Fruit fly (Drosophila melanogaster) whole organism, wandering third instar larva: ENCODE data around the gene CG31515.

Experiments used
- CG9705 ChIP-seq: fragments of 200-800 bp; sonication (Bioruptor generic); optimal IDR thresholded peaks from 2 replicates; lab custom pipeline; 2018; ENCODE audit warnings: missing biosample characterization, mild to moderate bottlenecking, missing genetic modification characterization
- CrebA ChIP-seq: fragments of 200-800 bp; sonication (Bioruptor generic); optimal IDR thresholded peaks from 2 replicates; lab custom pipeline; 2016; ENCODE audit warnings: missing biosample characterization, mild to moderate bottlenecking, missing genetic modification characterization, borderline replicate concordance
- Dfd ChIP-seq: fragments of >200 bp; optimal IDR thresholded peaks from 2 replicates; lab custom pipeline; 2017; ENCODE audit warnings: missing biosample characterization, missing genetic modification characterization
- Dif ChIP-seq: fragments of 200-275, 200-300 bp; sonication (Bioruptor generic); optimal IDR thresholded peaks from 2 replicates; lab custom pipeline; 2018; ENCODE audit warnings: missing biosample characterization, missing genetic modification characterization; ENCODE audit not compliant: partially characterized antibody
- GATAd ChIP-seq: sonication (Bioruptor generic); optimal IDR thresholded peaks from 2 replicates; lab custom pipeline; 2016; ENCODE audit warnings: missing biosample characterization, missing genetic modification characterization
- HLH106 ChIP-seq: fragments of 200-800 bp; optimal IDR thresholded peaks from 3 replicates; lab custom pipeline; 2019; ENCODE audit warnings: missing biosample characterization, mild to moderate bottlenecking, missing genetic modification characterization, moderate library complexity
- Hnf4 ChIP-seq: fragments of 200-800 bp; sonication (Bioruptor generic); optimal IDR thresholded peaks from 2 replicates; lab custom pipeline; 2016; ENCODE audit warnings: missing biosample characterization, mild to moderate bottlenecking, missing genetic modification characterization
- Hr78 ChIP-seq: fragments of >200 bp; optimal IDR thresholded peaks from 2 replicates; lab custom pipeline; 2017; ENCODE audit warnings: missing biosample characterization, missing genetic modification characterization
- Hr83 ChIP-seq: fragments of 200-300 bp; sonication (Bioruptor generic); optimal IDR thresholded peaks from 2 replicates; lab custom pipeline; 2016; ENCODE audit warnings: missing biosample characterization, mild to moderate bottlenecking, missing genetic modification characterization, moderate library complexity; ENCODE audit not compliant: poor library complexity, severe bottlenecking
- Jra ChIP-seq: sonication (Bioruptor generic); optimal IDR thresholded peaks from 2 replicates; lab custom pipeline; 2016; ENCODE audit warnings: missing biosample characterization, missing genetic modification characterization
- Mio ChIP-seq: sonication (Bioruptor generic); optimal IDR thresholded peaks from 2 replicates; lab custom pipeline; 2016; ENCODE audit warnings: missing biosample characterization, missing genetic modification characterization
- Myc ChIP-seq: fragments of >200 bp; optimal IDR thresholded peaks from 2 replicates; lab custom pipeline; 2017
- Rel ChIP-seq, 2 experiments: fragments of 200-800 bp; sonication (Bioruptor generic) in 1 of 2; optimal IDR thresholded peaks; 2 replicates in 1 of 2; 3 replicates in 1 of 2; lab custom pipeline; 2016 to 2019; ENCODE audit warnings: mild to moderate bottlenecking in 2 of 2, missing biosample characterization in 2 of 2, missing genetic modification characterization in 2 of 2, moderate library complexity in 1 of 2
- Sp1 ChIP-seq: fragments of 200-800 bp; sonication (Bioruptor generic); optimal IDR thresholded peaks from 3 replicates; lab custom pipeline; 2019; ENCODE audit warnings: missing biosample characterization, mild to moderate bottlenecking, missing genetic modification characterization, moderate library complexity
- Vsx2 ChIP-seq: fragments of 200-300, 225-300 bp; sonication (Bioruptor generic); optimal IDR thresholded peaks from 2 replicates; lab custom pipeline; 2018; ENCODE audit warnings: missing biosample characterization, missing genetic modification characterization; ENCODE audit not compliant: partially characterized antibody
- br ChIP-seq: fragments of 200-800 bp; sonication (Bioruptor generic); optimal IDR thresholded peaks from 2 replicates; lab custom pipeline; 2016; ENCODE audit warnings: missing biosample characterization, missing genetic modification characterization
- brk ChIP-seq: fragments of 200-800 bp; sonication (Bioruptor generic); optimal IDR thresholded peaks from 2 replicates; lab custom pipeline; 2016; ENCODE audit warnings: missing biosample characterization, mild to moderate bottlenecking, missing genetic modification characterization
- dl ChIP-seq, 2 experiments: fragments of 175-275, 200-275 bp in 1 of 2; fragments of 200-275 bp in 1 of 2; sonication (Bioruptor generic); optimal IDR thresholded peaks; lab custom pipeline; 2018; ENCODE audit warnings: mild to moderate bottlenecking in 2 of 2, missing biosample characterization in 2 of 2, missing genetic modification characterization in 2 of 2, moderate library complexity in 2 of 2; ENCODE audit not compliant: partially characterized antibody in 2 of 2, insufficient read depth in 1 of 2
- dmrt93B ChIP-seq: fragments of 200-800 bp; sonication (Bioruptor generic); optimal IDR thresholded peaks from 2 replicates; lab custom pipeline; 2018; ENCODE audit warnings: missing biosample characterization, mild to moderate bottlenecking, missing genetic modification characterization
- dsf ChIP-seq: sonication (Bioruptor generic); optimal IDR thresholded peaks from 2 replicates; lab custom pipeline; 2016; ENCODE audit warnings: missing biosample characterization, missing genetic modification characterization, borderline replicate concordance
- ey ChIP-seq: fragments of 200-800 bp; sonication (Bioruptor generic); optimal IDR thresholded peaks from 2 replicates; lab custom pipeline; 2016; ENCODE audit warnings: missing biosample characterization, missing genetic modification characterization
- foxo ChIP-seq, 2 experiments: fragments of 200-800 bp; sonication (Bioruptor generic); optimal IDR thresholded peaks; 2 replicates in 1 of 2; 3 replicates in 1 of 2; lab custom pipeline; 2016 to 2017; ENCODE audit warnings: missing biosample characterization in 2 of 2, missing genetic modification characterization in 2 of 2
- fru ChIP-seq: fragments of 200-800 bp; sonication (Bioruptor generic); optimal IDR thresholded peaks from 3 replicates; lab custom pipeline; 2016; ENCODE audit warnings: missing biosample characterization, mild to moderate bottlenecking, missing genetic modification characterization
- h ChIP-seq: fragments of 200-800 bp; sonication (Bioruptor generic); optimal IDR thresholded peaks from 3 replicates; lab custom pipeline; 2016; ENCODE audit warnings: missing biosample characterization, mild to moderate bottlenecking, missing genetic modification characterization
- jim ChIP-seq: fragments of 175-275, 200-325 bp; sonication (Bioruptor generic); optimal IDR thresholded peaks from 2 replicates; lab custom pipeline; 2016; ENCODE audit warnings: missing biosample characterization, mild to moderate bottlenecking, missing genetic modification characterization
- lola ChIP-seq: fragments of >200 bp; optimal IDR thresholded peaks from 2 replicates; lab custom pipeline; 2017; ENCODE audit warnings: missing biosample characterization, missing genetic modification characterization
- pan ChIP-seq: fragments of >200 bp; optimal IDR thresholded peaks from 2 replicates; lab custom pipeline; 2017
- sv ChIP-seq: fragments of 200-800 bp; sonication (Bioruptor generic); optimal IDR thresholded peaks from 3 replicates; lab custom pipeline; 2016; ENCODE audit warnings: missing biosample characterization, missing genetic modification characterization
- tai ChIP-seq: sonication (Bioruptor generic); optimal IDR thresholded peaks from 2 replicates; lab custom pipeline; 2016; ENCODE audit warnings: missing biosample characterization, missing genetic modification characterization
- usp ChIP-seq: fragments of >200 bp; optimal IDR thresholded peaks from 2 replicates; lab custom pipeline; 2017; ENCODE audit warnings: missing biosample characterization, missing genetic modification characterization
- woc ChIP-seq: sonication (Bioruptor generic); optimal IDR thresholded peaks from 2 replicates; lab custom pipeline; 2016; ENCODE audit warnings: missing biosample characterization, mild to moderate bottlenecking, missing genetic modification characterization

CG31515 gene

dm6 chr3R:23403628-23404027 lies 14.9 kb upstream of the CG31515 start, which contains the start of gene CG17380:
Gene CG17380, minus strand, starts transcription at chr3R:23403728.
- TF ChIP-seq HLH106 (no peak), h (no peak), woc (GFP tag; lab: Kevin White, UChicago) (no peak), br (GFP tag; lab: Kevin White, UChicago) (no peak), usp (GFP tag; lab: Kevin White, UChicago) (no peak), Myc (lab: Kevin White, UChicago) (no peak), CG9705 (no peak), GATAd (GFP tag; lab: Kevin White, UChicago) (no peak), dmrt93B (GFP tag; lab: Kevin White, UChicago) (no peak)
- TF ChIP-seq, all 38 proteins: peak for 0

dm6 chr3R:23402508-23402907 lies 13.8 kb upstream of the CG31515 start, which contains the start of gene Ir94d:
Gene Ir94d, plus strand, starts transcription at chr3R:23402808.
- TF ChIP-seq CG9705 (no peak), Jra (GFP tag; lab: Kevin White, UChicago) (no peak), fru (GFP tag; lab: Kevin White, UChicago) (no peak), pan (lab: Kevin White, UChicago) (no peak), jim (GFP tag; lab: Kevin White, UChicago) (no peak), GATAd (GFP tag; lab: Kevin White, UChicago) (no peak), tai (GFP tag; lab: Kevin White, UChicago) (no peak), lola (no peak), Mio (no peak), ey (GFP tag; lab: Kevin White, UChicago) (no peak), Rel (GFP tag; optimal IDR thresholded peaks at IDR 0.05; lab: Kevin White, UChicago) (no peak), Rel (tag; optimal IDR thresholded peaks at IDR 0.05; lab: Kevin White, UChicago) (no peak), br (GFP tag; lab: Kevin White, UChicago) (no peak)

dm6 chr3R:23401519-23401918 lies 12.8 kb upstream of the CG31515 start:
- TF ChIP-seq lola: no peak
- TF ChIP-seq sv (GFP tag; lab: Kevin White, UChicago): no peak
- no peak for TF ChIP-seq Mio
- TF ChIP-seq usp (GFP tag; lab: Kevin White, UChicago): no peak
- TF ChIP-seq Dfd (GFP tag; lab: Kevin White, UChicago): no peak
- TF ChIP-seq Dif: no peak
- no peak for TF ChIP-seq brk (GFP tag; lab: Kevin White, UChicago)
- TF ChIP-seq br (GFP tag; lab: Kevin White, UChicago): no peak
- TF ChIP-seq CrebA (GFP tag; lab: Kevin White, UChicago): no peak
- no peak for TF ChIP-seq dmrt93B (GFP tag; lab: Kevin White, UChicago)
- no peak for TF ChIP-seq pan (lab: Kevin White, UChicago)
- no peak for TF ChIP-seq HLH106
- no peak for TF ChIP-seq dsf (GFP tag; lab: Kevin White, UChicago)
- no peak for TF ChIP-seq h
- TF ChIP-seq Hr78 (GFP tag; lab: Kevin White, UChicago): no peak
- no peak for TF ChIP-seq CG9705
- no peak for TF ChIP-seq foxo (GFP tag; optimal IDR thresholded peaks at IDR 0.05; lab: Kevin White, UChicago)
- TF ChIP-seq Sp1: no peak
- no peak for TF ChIP-seq Vsx2 (GFP tag; lab: Kevin White, UChicago)
- TF ChIP-seq Hnf4: no peak
- TF ChIP-seq, all 38 proteins: peak for 0

- TF ChIP-seq jim (GFP tag; lab: Kevin White, UChicago) (no peak), Rel (GFP tag; optimal IDR thresholded peaks at IDR 0.05; lab: Kevin White, UChicago) (no peak), Rel (tag; optimal IDR thresholded peaks at IDR 0.05; lab: Kevin White, UChicago) (no peak), dl (GFP tag; optimal IDR thresholded peaks at IDR 0.05; lab: Kevin White, UChicago; ENCODE audit: insufficient read depth in 1 of 2, partially characterized antibody in 2 of 2) (no peak), CG9705 (no peak), woc (GFP tag; lab: Kevin White, UChicago) (no peak), Myc (lab: Kevin White, UChicago) (no peak), dsf (GFP tag; lab: Kevin White, UChicago) (no peak), CrebA (GFP tag; lab: Kevin White, UChicago) (no peak), Hr78 (GFP tag; lab: Kevin White, UChicago) (no peak), Hr83 (no peak), usp (GFP tag; lab: Kevin White, UChicago) (no peak), Dif (no peak), ey (GFP tag; lab: Kevin White, UChicago) (no peak), fru (GFP tag; lab: Kevin White, UChicago) (no peak)
Observed at dm6 chr3R:23399679-23400078, 11.0 kb upstream of the CG31515 start.
